Fruit fly (Drosophila melanogaster) whole organism, embryonic: ENCODE measurements around the gene CG14647.
A peak's percentile ranks its signal among the peaks of the same experiment; 100 is the strongest.

Experiments
- CG10543 ChIP-seq: fragments of 200-800 bp; sonication (Bioruptor generic); optimal IDR thresholded peaks from 3 replicates; lab custom pipeline; 2017; ENCODE audit warnings: missing biosample characterization, mild to moderate bottlenecking, missing genetic modification characterization, moderate library complexity
- CG11695 ChIP-seq: fragments of 200-800 bp; sonication (Bioruptor generic); IDR thresholded peaks from 3 replicates; pipeline ENCODE4 v1.3.6; 2022; ENCODE audit warnings: missing biosample characterization, missing genetic modification characterization
- CG11696 ChIP-seq: fragments of 200-800 bp; sonication (Bioruptor generic); IDR thresholded peaks from 2 replicates; pipeline ENCODE4 v1.3.6; 2022; ENCODE audit warnings: missing biosample characterization, missing genetic modification characterization
- CG12219 ChIP-seq: fragments of 200-800 bp; sonication (Bioruptor generic); optimal IDR thresholded peaks from 3 replicates; lab custom pipeline; 2018; ENCODE audit warnings: missing biosample characterization, mild to moderate bottlenecking, missing genetic modification characterization
- CG15011 ChIP-seq: fragments of 200-800 bp; sonication (Bioruptor generic); optimal IDR thresholded peaks from 3 replicates; lab custom pipeline; 2018; ENCODE audit warnings: missing biosample characterization, mild to moderate bottlenecking, missing genetic modification characterization
- CG15514 ChIP-seq: fragments of 200-800 bp; sonication (Bioruptor generic); optimal IDR thresholded peaks from 3 replicates; lab custom pipeline; 2017; ENCODE audit warnings: missing biosample characterization, missing genetic modification characterization, mild to moderate bottlenecking, moderate library complexity, missing genetic modification reagents
- CG2116 ChIP-seq: fragments of 200-800 bp; sonication (Bioruptor generic); optimal IDR thresholded peaks from 3 replicates; lab custom pipeline; 2018; ENCODE audit warnings: missing biosample characterization, mild to moderate bottlenecking, missing genetic modification characterization
- CG2120 ChIP-seq: fragments of 200-800 bp; sonication (Bioruptor generic); optimal IDR thresholded peaks from 3 replicates; lab custom pipeline; 2016; ENCODE audit warnings: missing biosample characterization, missing genetic modification characterization
- CG31224 ChIP-seq: fragments of 200-800 bp; sonication (Bioruptor generic); IDR thresholded peaks from 2 replicates; pipeline ENCODE4 v1.3.6; 2022; ENCODE audit warnings: missing biosample characterization, missing genetic modification characterization
- CG32772 ChIP-seq: fragments of 200-800 bp; sonication (Bioruptor generic); IDR thresholded peaks from 2 replicates; pipeline ENCODE4 v1.3.6; 2022; ENCODE audit warnings: missing biosample characterization, missing genetic modification characterization
- CG4617 ChIP-seq: fragments of 200-800 bp; sonication (Bioruptor generic); optimal IDR thresholded peaks from 3 replicates; lab custom pipeline; 2016; ENCODE audit warnings: missing biosample characterization, missing genetic modification characterization, borderline replicate concordance
- CG7839 ChIP-seq: fragments of 200-800 bp; sonication (Bioruptor generic); optimal IDR thresholded peaks from 3 replicates; lab custom pipeline; 2018; ENCODE audit warnings: missing biosample characterization, mild to moderate bottlenecking, missing genetic modification characterization, moderate library complexity
- CG8944 ChIP-seq: fragments of 200-800 bp; sonication (Bioruptor generic); optimal IDR thresholded peaks from 3 replicates; lab custom pipeline; 2016; ENCODE audit warnings: missing biosample characterization, missing genetic modification characterization
- CG9609 ChIP-seq: fragments of 200-800 bp; sonication (Bioruptor generic); optimal IDR thresholded peaks from 3 replicates; lab custom pipeline; 2016; ENCODE audit warnings: missing biosample characterization, missing genetic modification characterization
- CkIIα-i1 ChIP-seq: fragments of 200-800 bp; sonication (Bioruptor generic); IDR thresholded peaks from 2 replicates; pipeline ENCODE4 v1.3.6; 2022; ENCODE audit warnings: missing biosample characterization, missing genetic modification characterization
- Dip3 ChIP-seq: fragments of 200-800 bp; sonication (Bioruptor generic); optimal IDR thresholded peaks from 3 replicates; lab custom pipeline; 2016; ENCODE audit warnings: missing biosample characterization, missing genetic modification characterization
- Eip74EF ChIP-seq, 2 experiments: fragments of 200-800 bp in 1 of 2; fragments of >200 bp in 1 of 2; sonication (Bioruptor generic) in 1 of 2; optimal IDR thresholded peaks; 2 replicates each; lab custom pipeline; 2017 to 2019; ENCODE audit warnings: missing biosample characterization in 2 of 2, missing genetic modification characterization in 2 of 2, mild to moderate bottlenecking in 1 of 2, moderate library complexity in 1 of 2
- Ets97D ChIP-seq: fragments of 200-800 bp; sonication (Bioruptor generic); optimal IDR thresholded peaks from 3 replicates; lab custom pipeline; 2016; ENCODE audit warnings: missing biosample characterization, missing genetic modification characterization
- Hey ChIP-seq: fragments of 200-800 bp; sonication (Bioruptor generic); optimal IDR thresholded peaks from 3 replicates; lab custom pipeline; 2018; ENCODE audit warnings: missing biosample characterization, mild to moderate bottlenecking, missing genetic modification characterization
- Hmx ChIP-seq: fragments of 200-800 bp; sonication (Bioruptor generic); optimal IDR thresholded peaks from 2 replicates; lab custom pipeline; 2016; ENCODE audit warnings: missing biosample characterization, missing genetic modification characterization
- Jarid2 ChIP-seq: fragments of 200-800 bp; sonication (Bioruptor generic); optimal IDR thresholded peaks from 3 replicates; lab custom pipeline; 2017; ENCODE audit warnings: mild to moderate bottlenecking, missing biosample characterization, missing genetic modification reagents, missing genetic modification characterization
- Nf-YA ChIP-seq: fragments of 200-800 bp; sonication (Bioruptor generic); IDR thresholded peaks from 2 replicates; pipeline ENCODE4 v1.3.6; 2022; ENCODE audit warnings: missing biosample characterization, missing genetic modification characterization
- NfI ChIP-seq: fragments of 200-800 bp; sonication (Bioruptor generic); optimal IDR thresholded peaks from 3 replicates; lab custom pipeline; 2018; ENCODE audit warnings: missing biosample characterization, mild to moderate bottlenecking, missing genetic modification characterization, moderate library complexity
- Optix ChIP-seq: fragments of 200-800 bp; sonication (Bioruptor generic); IDR thresholded peaks from 3 replicates; pipeline ENCODE4 v1.3.6; 2022; ENCODE audit warnings: missing biosample characterization, missing genetic modification characterization
- Sox100B ChIP-seq: fragments of 200-800 bp; sonication (Bioruptor generic); optimal IDR thresholded peaks from 3 replicates; lab custom pipeline; 2018; ENCODE audit warnings: missing biosample characterization, mild to moderate bottlenecking, missing genetic modification characterization
- Sry-β ChIP-seq: fragments of 200-800 bp; sonication (Bioruptor generic); optimal IDR thresholded peaks from 2 replicates; lab custom pipeline; 2018; ENCODE audit warnings: missing biosample characterization, mild to moderate bottlenecking, missing genetic modification characterization, moderate library complexity
- TFAM ChIP-seq: fragments of 200-800 bp; sonication (Bioruptor generic); optimal IDR thresholded peaks from 2 replicates; lab custom pipeline; 2017; ENCODE audit warnings: missing biosample characterization, missing genetic modification characterization, inconsistent platforms
- Trl ChIP-seq, 3 experiments: fragments of >200 bp in 2 of 3; fragments of 200-800 bp in 1 of 3; sonication (Bioruptor generic) in 1 of 3; optimal IDR thresholded peaks; 2 replicates in 1 of 3; 3 replicates in 2 of 3; lab custom pipeline; 2016 to 2017; ENCODE audit warnings: missing biosample characterization in 1 of 3, missing genetic modification characterization in 1 of 3
- abd-A ChIP-seq: fragments of 200-800 bp; sonication (Bioruptor generic); optimal IDR thresholded peaks from 3 replicates; lab custom pipeline; 2019; ENCODE audit warnings: missing biosample characterization, mild to moderate bottlenecking, missing genetic modification characterization, moderate library complexity
- bcd ChIP-seq: fragments of 200-800 bp; sonication (Bioruptor generic); optimal IDR thresholded peaks from 2 replicates; lab custom pipeline; 2017; ENCODE audit warnings: missing biosample characterization, mild to moderate bottlenecking, missing genetic modification characterization
- cato ChIP-seq: fragments of 200-800 bp; sonication (Bioruptor generic); optimal IDR thresholded peaks from 2 replicates; lab custom pipeline; 2016; ENCODE audit warnings: missing biosample characterization, missing genetic modification characterization, borderline replicate concordance
- emc ChIP-seq: fragments of 200-800 bp; sonication (Bioruptor generic); optimal IDR thresholded peaks from 2 replicates; lab custom pipeline; 2016; ENCODE audit warnings: missing biosample characterization, missing genetic modification characterization
- ewg ChIP-seq: fragments of 200-800 bp; sonication (Bioruptor generic); optimal IDR thresholded peaks from 3 replicates; lab custom pipeline; 2017; ENCODE audit warnings: mild to moderate bottlenecking, missing biosample characterization, missing genetic modification reagents, missing genetic modification characterization
- exex ChIP-seq: fragments of 200-800 bp; sonication (Bioruptor generic); optimal IDR thresholded peaks from 4 replicates; lab custom pipeline; 2018; ENCODE audit warnings: missing biosample characterization, mild to moderate bottlenecking, missing genetic modification characterization, moderate library complexity
- grau ChIP-seq: fragments of 200-800 bp; optimal IDR thresholded peaks from 3 replicates; lab custom pipeline; 2019; ENCODE audit warnings: missing biosample characterization, mild to moderate bottlenecking, missing genetic modification characterization, moderate library complexity
- gt ChIP-seq: fragments of 200-800 bp; sonication (Bioruptor generic); IDR thresholded peaks from 2 replicates; pipeline ENCODE4 v1.3.6; 2022; ENCODE audit warnings: missing biosample characterization, missing genetic modification characterization
- jigr1 ChIP-seq: fragments of 200-800 bp; sonication (Bioruptor generic); IDR thresholded peaks from 3 replicates; pipeline ENCODE4 v1.3.6; 2022; ENCODE audit warnings: missing biosample characterization, missing genetic modification characterization
- lola ChIP-seq, 3 experiments: fragments of >200 bp in 2 of 3; fragments of 200-800 bp in 1 of 3; sonication (Bioruptor generic) in 1 of 3; optimal IDR thresholded peaks; 2 replicates each; lab custom pipeline; 2017 to 2019; ENCODE audit warnings: missing biosample characterization in 3 of 3, missing genetic modification characterization in 3 of 3, mild to moderate bottlenecking in 1 of 3, moderate library complexity in 1 of 3
- nerfin-1 ChIP-seq: fragments of 200-800 bp; sonication (Bioruptor generic); optimal IDR thresholded peaks from 3 replicates; lab custom pipeline; 2019; ENCODE audit warnings: missing biosample characterization, mild to moderate bottlenecking, missing genetic modification characterization, moderate library complexity
- pho ChIP-seq: fragments of 200-800 bp; sonication (Bioruptor generic); optimal IDR thresholded peaks from 2 replicates; lab custom pipeline; 2016; ENCODE audit warnings: missing biosample characterization, missing genetic modification characterization
- phol ChIP-seq: fragments of 200-800 bp; sonication (Bioruptor generic); optimal IDR thresholded peaks from 3 replicates; lab custom pipeline; 2018; ENCODE audit warnings: missing biosample characterization, mild to moderate bottlenecking, missing genetic modification characterization, moderate library complexity
- pita ChIP-seq: fragments of 200-800 bp; sonication (Bioruptor generic); optimal IDR thresholded peaks from 2 replicates; lab custom pipeline; 2017; ENCODE audit warnings: missing biosample characterization, mild to moderate bottlenecking, missing genetic modification characterization
- pum ChIP-seq: fragments of 200-800 bp; sonication (Bioruptor generic); optimal IDR thresholded peaks from 2 replicates; lab custom pipeline; 2016; ENCODE audit warnings: missing biosample characterization, missing genetic modification characterization
- ro ChIP-seq: fragments of 200-800 bp; sonication (Bioruptor generic); IDR thresholded peaks from 2 replicates; pipeline ENCODE4 v1.3.6; 2022; ENCODE audit warnings: missing biosample characterization, missing genetic modification characterization
- sqz ChIP-seq: fragments of 200-800 bp; sonication (Bioruptor generic); optimal IDR thresholded peaks from 3 replicates; lab custom pipeline; 2018; ENCODE audit warnings: missing biosample characterization, mild to moderate bottlenecking, missing genetic modification characterization
- tna ChIP-seq: fragments of 200-800 bp; sonication (Bioruptor generic); IDR thresholded peaks from 2 replicates; pipeline ENCODE4 v1.3.6; 2022; ENCODE audit warnings: missing biosample characterization, missing genetic modification characterization; ENCODE audit not compliant: partially characterized antibody
- unpg ChIP-seq: fragments of 200-800 bp; sonication (Bioruptor generic); optimal IDR thresholded peaks from 3 replicates; lab custom pipeline; 2018; ENCODE audit warnings: missing biosample characterization, mild to moderate bottlenecking, missing genetic modification characterization, moderate library complexity

Gene CG14647

dm6 chr3R:4394654-4395581 lies 5.4 kb upstream of the CG14647 start (continued):
- TF ChIP-seq CG15514 (GFP tag; lab: Kevin White, UChicago) (peak; percentile 78), CG12219 (GFP tag; lab: Kevin White, UChicago) (peak; percentile 91), CG10543 (GFP tag; lab: Kevin White, UChicago) (peak; percentile 75), CG11696 (peak; percentile 68), Sox100B (peak; percentile 82), pita (GFP tag; lab: Kevin White, UChicago) (no peak), bcd (GFP tag; lab: Kevin White, UChicago) (peak; percentile 91), Jarid2 (no peak), emc (peak; percentile 73), CG15011 (peak; percentile 81), Ets97D (GFP tag; lab: Kevin White, UChicago) (peak; percentile 72), grau (tag; lab: Kevin White, UChicago) (peak; percentile 90), pum (GFP tag; lab: Kevin White, UChicago) (peak; percentile 83), TFAM (GFP tag; lab: Kevin White, UChicago) (no peak), tna (GFP tag; lab: Robert Waterston, UW) (no peak), CG2116 (GFP tag; lab: Kevin White, UChicago) (peak; percentile 34), Hmx (peak; percentile 18), CG8944 (peak; percentile 87), unpg (peak; percentile 90), Eip74EF (GFP tag; optimal IDR thresholded peaks at IDR 0.05; lab: Kevin White, UChicago) (peak in 1 of 2 experiments; percentile 85), NfI (peak; percentile 90), Nf-YA (peak; percentile 74), ewg (GFP tag; lab: Kevin White, UChicago) (peak; percentile 77), nerfin-1 (tag; lab: Kevin White, UChicago) (peak; percentile 76), gt (peak; percentile 70), CkIIα-i1 (no peak), sqz (GFP tag; lab: Kevin White, UChicago) (no peak), CG31224 (GFP tag; lab: Robert Waterston, UW) (peak; percentile 66), CG4617 (GFP tag; lab: Kevin White, UChicago) (peak; percentile 50), ro (GFP tag; lab: Robert Waterston, UW) (peak; percentile 74), Dip3 (peak; percentile 92), pho (GFP tag; lab: Kevin White, UChicago) (peak; percentile 89), Sry-β (GFP tag; lab: Kevin White, UChicago) (peak; percentile 70), cato (peak; percentile 62), lola (GFP tag; optimal IDR thresholded peaks at IDR 0.05; lab: Kevin White, UChicago) (peak in 1 of 3 experiments; percentile 51), CG32772 (GFP tag; lab: Robert Waterston, UW) (peak; percentile 86), jigr1 (GFP tag; lab: Robert Waterston, UW) (0 out of 3 replicates have a peak, but pooled peaks have one; percentile 50), Hey (tag; lab: Kevin White, UChicago) (peak; percentile 67), CG9609 (GFP tag; lab: Kevin White, UChicago) (peak; percentile 88), CG7839 (tag; lab: Kevin White, UChicago) (peak; percentile 94), Trl (optimal IDR thresholded peaks at IDR 0.05; lab: Kevin White, UChicago) (no peak), Trl (GFP tag; optimal IDR thresholded peaks at IDR 0.05; lab: Kevin White, UChicago) (peak; percentile 87), exex (tag; lab: Kevin White, UChicago) (peak; percentile 78), CG11695 (GFP tag; lab: Robert Waterston, UW) (peak; percentile 91), phol (tag; lab: Kevin White, UChicago) (peak; percentile 86), CG2120 (GFP tag; lab: Kevin White, UChicago) (peak; percentile 93), Optix (peak; percentile 87), abd-A (tag; lab: Kevin White, UChicago) (no peak)
